Worm (Caenorhabditis elegans) whole organism, L2 larva: Measurements from ENCODE around the gene R07B7.8.

ENCODE experiments used
- ceh-82 ChIP-seq: fragments of 150-350 bp; optimal IDR thresholded peaks from 2 replicates; lab custom pipeline; 2014; ENCODE audit warnings: missing biosample characterization, missing genetic modification characterization
- fos-1 ChIP-seq: fragments of 150-350 bp; optimal IDR thresholded peaks from 2 replicates; lab custom pipeline; 2014; ENCODE audit warnings: missing biosample characterization, missing genetic modification characterization
- lin-39 ChIP-seq: fragments of 150-350 bp; optimal IDR thresholded peaks from 2 replicates; lab custom pipeline; 2014; ENCODE audit warnings: missing biosample characterization, missing genetic modification reagents, missing genetic modification characterization
- mdl-1 ChIP-seq, 2 experiments: fragments of 150-350 bp in 1 of 2; sonication (generic microtip) in 1 of 2; optimal IDR thresholded peaks; 2 replicates each; lab custom pipeline; 2017; ENCODE audit warnings: missing biosample characterization in 2 of 2, missing genetic modification characterization in 2 of 2
- nhr-11 ChIP-seq: fragments of 150-350 bp; optimal IDR thresholded peaks from 2 replicates; lab custom pipeline; 2014; ENCODE audit warnings: missing biosample characterization, missing genetic modification characterization
- snpc-4 ChIP-seq: fragments of 150-350 bp; optimal IDR thresholded peaks from 2 replicates; lab custom pipeline; 2014; ENCODE audit warnings: missing biosample characterization, missing genetic modification characterization
- unc-55 ChIP-seq: fragments of 150-350 bp; sonication (generic microtip); optimal IDR thresholded peaks from 3 replicates; lab custom pipeline; 2014; ENCODE audit warnings: missing biosample characterization, missing genetic modification reagents, missing genetic modification characterization
- zag-1 ChIP-seq: fragments of 150-350 bp; optimal IDR thresholded peaks from 2 replicates; lab custom pipeline; 2014; ENCODE audit warnings: missing biosample characterization, missing genetic modification characterization

ce11 chrV:12082932-12083331 lies 1.2 kb downstream of the R07B7.8 start, which contains the start of gene R07B7.10:
- TF ChIP-seq snpc-4 (tag; lab: Kevin White, UChicago) (no peak), fos-1 (no peak), unc-55 (GFP tag; lab: Kevin White, UChicago) (no peak), nhr-11 (tag; lab: Kevin White, UChicago) (no peak), mdl-1 (tag; optimal IDR thresholded peaks at IDR 0.05; lab: Kevin White, UChicago) (no peak), zag-1 (tag; lab: Kevin White, UChicago) (no peak), ceh-82 (tag; lab: Kevin White, UChicago) (no peak), lin-39 (tag; lab: Kevin White, UChicago) (no peak)
